Fruit fly (Drosophila melanogaster) whole organism, pupa: ENCODE data around the gene CG43083.

Source experiments
- CG10348 ChIP-seq: fragments of 200-800 bp; sonication (Bioruptor generic); IDR thresholded peaks from 2 replicates; pipeline ENCODE4 v1.3.6; 2022; ENCODE audit warnings: missing biosample characterization, missing genetic modification characterization
- CG13204 ChIP-seq: fragments of 200-800 bp; sonication (Bioruptor generic); optimal IDR thresholded peaks from 2 replicates; lab custom pipeline; 2018; ENCODE audit warnings: missing biosample characterization, mild to moderate bottlenecking, missing genetic modification characterization, moderate library complexity
- CG8301 ChIP-seq: fragments of 200-800 bp; sonication (Bioruptor generic); optimal IDR thresholded peaks from 2 replicates; lab custom pipeline; 2018; ENCODE audit warnings: missing biosample characterization, mild to moderate bottlenecking, missing genetic modification characterization
- D1 ChIP-seq: fragments of 200-800 bp; sonication (Bioruptor generic); optimal IDR thresholded peaks from 2 replicates; lab custom pipeline; 2018; ENCODE audit warnings: missing biosample characterization, mild to moderate bottlenecking, missing genetic modification characterization, moderate library complexity

DNA sequence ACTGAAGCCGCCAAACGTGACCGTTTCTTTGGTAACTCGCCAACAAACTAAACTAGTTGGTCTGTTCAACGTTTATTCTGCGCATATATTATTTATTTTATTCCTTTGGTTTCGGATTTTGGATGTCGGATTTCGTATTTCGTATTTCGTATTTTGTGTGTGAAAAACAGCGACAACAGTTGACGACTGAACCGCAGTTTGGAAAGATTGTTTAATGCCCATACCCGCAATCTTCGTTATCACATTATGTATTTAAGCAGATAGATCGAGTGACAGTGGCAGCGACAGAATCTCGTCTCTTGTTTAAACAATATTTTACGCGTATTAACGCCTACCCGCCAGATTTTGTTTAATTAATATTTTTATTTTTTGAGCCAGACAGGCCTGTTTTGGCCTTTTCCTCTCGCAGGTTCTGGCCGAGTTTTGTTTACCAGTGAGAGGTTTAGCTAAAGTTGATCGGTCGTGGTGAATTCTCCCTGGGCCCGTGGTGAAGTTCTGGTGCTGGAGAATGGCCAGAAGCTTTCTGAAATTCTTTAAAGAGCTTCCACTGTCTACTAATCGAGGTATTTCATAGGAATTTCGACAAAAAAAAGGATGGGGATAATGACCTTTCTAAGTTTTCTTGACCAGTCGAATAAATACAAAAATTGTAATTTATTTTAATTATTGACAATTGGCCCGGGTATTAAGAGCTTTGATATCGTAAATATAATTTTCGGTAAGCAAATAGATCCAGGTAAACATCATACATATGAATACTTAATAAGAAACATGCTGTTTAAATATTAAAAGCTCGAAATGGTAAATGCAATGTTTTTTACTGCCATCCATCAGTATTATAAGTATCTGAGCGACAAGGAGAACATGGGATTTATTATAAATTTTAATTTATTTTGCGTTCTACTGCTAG lies at the start of gene CG43083, which contains the start of gene comm3:
- TF ChIP-seq CG8301 = no peak
- no peak for TF ChIP-seq CG10348 (GFP tag; lab: Robert Waterston, UW)
- no peak for TF ChIP-seq CG13204
- TF ChIP-seq D1 = no peak
